Worm (Caenorhabditis elegans) whole organism, L1 larva: ENCODE data around the gene R01B10.3.
"Not testable (repeated sequence)": the region's sequence is repeated elsewhere in the genome, so short reads cannot be mapped to it uniquely, and the experiment has no call there.

Experiments used
- lin-14 ChIP-seq: fragments of 200-800 bp; sonication (Bioruptor generic); optimal IDR thresholded peaks from 2 replicates; lab custom pipeline; 2018; ENCODE audit warnings: mild to moderate bottlenecking, missing genetic modification characterization, moderate library complexity, missing compliant biosample characterization
- lsy-2 ChIP-seq, 2 experiments: fragments of 150-350 bp; optimal IDR thresholded peaks; 2 replicates each; lab custom pipeline; 2014; ENCODE audit warnings: missing biosample characterization in 2 of 2, missing genetic modification characterization in 2 of 2
- pqm-1 ChIP-seq: sonication (generic microtip); optimal IDR thresholded peaks from 3 replicates; lab custom pipeline; 2017; ENCODE audit warnings: missing biosample characterization, missing genetic modification characterization
- skn-1 ChIP-seq: fragments of 150-350 bp; optimal IDR thresholded peaks from 2 replicates; lab custom pipeline; 2014; ENCODE audit warnings: missing biosample characterization, missing genetic modification characterization
- unc-62 ChIP-seq: fragments of 150-350 bp; optimal IDR thresholded peaks from 2 replicates; lab custom pipeline; 2014; ENCODE audit warnings: missing biosample characterization, missing genetic modification reagents, missing genetic modification characterization
- unc-86 ChIP-seq: sonication (generic microtip); optimal IDR thresholded peaks from 2 replicates; lab custom pipeline; 2016; ENCODE audit warnings: missing genetic modification characterization, missing compliant biosample characterization
- ztf-11 ChIP-seq, 2 experiments: sonication (generic microtip); optimal IDR thresholded peaks; 2 replicates each; lab custom pipeline; 2016 to 2017; ENCODE audit warnings: missing genetic modification characterization in 2 of 2, missing biosample characterization in 1 of 2, missing compliant biosample characterization in 1 of 2

DNA sequence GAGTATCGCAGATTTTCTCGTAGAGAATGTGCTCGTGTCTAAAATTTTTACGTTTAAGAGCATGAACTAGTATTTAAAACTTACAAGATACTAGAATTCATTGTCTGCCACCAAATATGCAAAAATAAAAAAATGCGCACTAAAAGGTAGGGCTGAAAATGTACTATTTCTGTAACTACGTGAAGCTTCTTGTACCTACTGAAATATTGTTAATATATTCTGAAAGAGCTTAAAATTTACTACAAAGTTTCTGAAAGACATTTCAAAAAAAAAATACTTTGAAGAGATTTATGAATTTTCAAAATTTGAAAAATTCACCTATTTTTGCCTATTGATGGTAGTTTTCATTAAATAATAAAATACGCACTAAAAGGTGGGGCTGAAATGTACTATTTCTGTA lies 25.0 kb upstream of the R01B10.3 start, which contains the start of gene fbxa-214:
- not testable (repeated sequence) for TF ChIP-seq unc-86 (tag; lab: Kevin White, UChicago); skn-1 (tag; lab: Kevin White, UChicago); lsy-2 (tag; optimal IDR thresholded peaks at IDR 0.05; lab: Kevin White, UChicago); ztf-11 (tag; optimal IDR thresholded peaks at IDR 0.05; lab: Kevin White, UChicago); pqm-1 (tag; lab: Kevin White, UChicago); unc-62 (GFP tag; lab: Kevin White, UChicago); lin-14
